Worm (Caenorhabditis elegans): ENCODE measurements around the gene mmad-1.

The mmad-1 gene

ce11 chrIII:13581727-13582126 lies 32.9 kb upstream of the mmad-1 start:
- no peak for TF ChIP-seq nhr-237 (tag; optimal IDR thresholded peaks at IDR 0.05)
- no peak for TF ChIP-seq dmd-4 (tag; optimal IDR thresholded peaks at IDR 0.05)
- no peak for TF ChIP-seq peb-1 (tag; optimal IDR thresholded peaks at IDR 0.05)
- TF ChIP-seq zag-1 (tag; optimal IDR thresholded peaks at IDR 0.05), result no peak
- no peak for TF ChIP-seq ztf-1 (GFP tag; conservative IDR thresholded peaks at IDR 0.05)
- TF ChIP-seq mbf-1 (tag; optimal IDR thresholded peaks at IDR 0.05), result no peak
- no peak for TF ChIP-seq nhr-129 (tag; optimal IDR thresholded peaks at IDR 0.05)
- TF ChIP-seq ztf-11 (tag; optimal IDR thresholded peaks at IDR 0.05), result no peak
- TF ChIP-seq nhr-23 (tag; optimal IDR thresholded peaks at IDR 0.05), result no peak
- no peak for TF ChIP-seq nhr-12 (tag; optimal IDR thresholded peaks at IDR 0.05)

ce11 chrIII:13580538-13580937 lies 31.7 kb upstream of the mmad-1 start, which contains the start of gene T05D4.5:
Gene T05D4.5 (plus strand): TSS chrIII:13580838.
- no peak for TF ChIP-seq ceh-16 (tag; optimal IDR thresholded peaks at IDR 0.05)
- no peak for TF ChIP-seq aly-2 (tag; optimal IDR thresholded peaks at IDR 0.05)
- TF ChIP-seq nhr-21 (tag; optimal IDR thresholded peaks at IDR 0.05), result no peak
- no peak for TF ChIP-seq mbf-1 (tag; optimal IDR thresholded peaks at IDR 0.05)
- no peak for TF ChIP-seq nhr-6 (tag; optimal IDR thresholded peaks at IDR 0.05)
- no peak for TF ChIP-seq alr-1 (tag; optimal IDR thresholded peaks at IDR 0.05)
- no peak for TF ChIP-seq ztf-11 (tag; optimal IDR thresholded peaks at IDR 0.05)
- TF ChIP-seq unc-55 (GFP tag; optimal IDR thresholded peaks at IDR 0.05), result no peak
- no peak for TF ChIP-seq egl-27 (tag; optimal IDR thresholded peaks at IDR 0.05)
- no peak for TF ChIP-seq lin-11 (tag; optimal IDR thresholded peaks at IDR 0.05)
- no peak for TF ChIP-seq peb-1 (tag; optimal IDR thresholded peaks at IDR 0.05)
- TF ChIP-seq fos-1 (tag; optimal IDR thresholded peaks at IDR 0.05), result no peak
- TF ChIP-seq elt-1 (tag; optimal IDR thresholded peaks at IDR 0.05), result no peak
- no peak for TF ChIP-seq nhr-11 (tag; optimal IDR thresholded peaks at IDR 0.05)
- no peak for TF ChIP-seq sem-4 (tag; optimal IDR thresholded peaks at IDR 0.05)

ce11 chrIII:13580076-13580475 lies 31.3 kb upstream of the mmad-1 start:
- TF ChIP-seq blmp-1 (tag; optimal IDR thresholded peaks at IDR 0.05; ENCODE audit: insufficient read depth) (no peak), peb-1 (tag; optimal IDR thresholded peaks at IDR 0.05) (no peak), egl-27 (tag; optimal IDR thresholded peaks at IDR 0.05) (no peak), ztf-4 (tag; optimal IDR thresholded peaks at IDR 0.05) (no peak), ztf-11 (tag; optimal IDR thresholded peaks at IDR 0.05) (no peak), elt-3 (tag; optimal IDR thresholded peaks at IDR 0.05) (no peak), sma-9 (GFP tag; optimal IDR thresholded peaks at IDR 0.05) (no peak), sma-9 (tag; optimal IDR thresholded peaks at IDR 0.05) (no peak), R02D3.7 (tag; optimal IDR thresholded peaks at IDR 0.05) (no peak), lin-13 (GFP tag; optimal IDR thresholded peaks at IDR 0.05) (no peak)

ce11 chrIII:13575610-13576232 lies 26.9 kb upstream of the mmad-1 start, which contains the start of gene osm-7:
Gene osm-7 (plus strand): TSS chrIII:13576182.
- no peak for TF ChIP-seq crh-2 (tag; optimal IDR thresholded peaks at IDR 0.05)
- peak; percentile 65 for TF ChIP-seq blmp-1 (tag; optimal IDR thresholded peaks at IDR 0.05; ENCODE audit: insufficient read depth)
- TF ChIP-seq skn-1 (tag; optimal IDR thresholded peaks at IDR 0.05), result no peak

- TF ChIP-seq ZK546.5 (tag; optimal IDR thresholded peaks at IDR 0.05) (no peak), gmeb-1 (tag; optimal IDR thresholded peaks at IDR 0.05) (no peak), ceh-16 (tag; optimal IDR thresholded peaks at IDR 0.05) (no peak), mdl-1 (tag; optimal IDR thresholded peaks at IDR 0.05) (no peak), skn-1 (tag; optimal IDR thresholded peaks at IDR 0.05) (no peak), lin-39 (tag; optimal IDR thresholded peaks at IDR 0.05) (no peak), ztf-1 (GFP tag; conservative IDR thresholded peaks at IDR 0.05) (no peak), F13H6.1 (tag; optimal IDR thresholded peaks at IDR 0.05) (no peak), nhr-21 (tag; optimal IDR thresholded peaks at IDR 0.05) (no peak), zag-1 (tag; optimal IDR thresholded peaks at IDR 0.05) (no peak), nhr-23 (tag; optimal IDR thresholded peaks at IDR 0.05) (no peak), ztf-11 (tag; optimal IDR thresholded peaks at IDR 0.05) (no peak), lsy-2 (tag; optimal IDR thresholded peaks at IDR 0.05) (no peak), elt-1 (tag; optimal IDR thresholded peaks at IDR 0.05) (no peak), nhr-25 (tag; optimal IDR thresholded peaks at IDR 0.05) (no peak), mab-5 (tag; optimal IDR thresholded peaks at IDR 0.05) (no peak)
Observed at ce11 chrIII:13570347-13570746, 21.5 kb upstream of the mmad-1 start, which contains the start of gene exc-12. Gene exc-12 (minus strand): TSS chrIII:13570447.
